Fruit fly (Drosophila melanogaster) whole organism, embryonic: Measurements from ENCODE around the gene DZIP1.

ENCODE experiments used
- Adf1 ChIP-seq: fragments of 200-800 bp; sonication (Bioruptor generic); IDR thresholded peaks from 2 replicates; pipeline ENCODE4 v1.3.6; 2022; ENCODE audit warnings: missing biosample characterization, missing genetic modification characterization
- Atf3 ChIP-seq: fragments of 200-800 bp; sonication (Bioruptor generic); optimal IDR thresholded peaks from 3 replicates; lab custom pipeline; 2016; ENCODE audit warnings: missing biosample characterization, missing genetic modification characterization
- BEAF-32 ChIP-seq: fragments of 200-800 bp; sonication (Bioruptor generic); optimal IDR thresholded peaks from 3 replicates; lab custom pipeline; 2017; ENCODE audit warnings: missing biosample characterization, missing genetic modification characterization, mild to moderate bottlenecking, moderate library complexity, missing genetic modification reagents
- CG10147 ChIP-seq: fragments of 200-800 bp; sonication (Bioruptor generic); optimal IDR thresholded peaks from 2 replicates; lab custom pipeline; 2019; ENCODE audit warnings: missing biosample characterization, mild to moderate bottlenecking, missing genetic modification characterization, moderate library complexity
- CG10321 ChIP-seq: fragments of 200-800 bp; sonication (Bioruptor generic); IDR thresholded peaks from 2 replicates; pipeline ENCODE4 v1.3.6; 2022; ENCODE audit warnings: missing biosample characterization, missing genetic modification characterization
- CG10366 ChIP-seq: fragments of 200-800 bp; sonication (Bioruptor generic); IDR thresholded peaks from 2 replicates; pipeline ENCODE4 v1.3.6; 2022; ENCODE audit warnings: missing biosample characterization, missing genetic modification characterization
- CG11696 ChIP-seq: fragments of 200-800 bp; sonication (Bioruptor generic); IDR thresholded peaks from 2 replicates; pipeline ENCODE4 v1.3.6; 2022; ENCODE audit warnings: missing biosample characterization, missing genetic modification characterization
- CG12155 ChIP-seq: fragments of 200-800 bp; sonication (Bioruptor generic); optimal IDR thresholded peaks from 3 replicates; lab custom pipeline; 2016; ENCODE audit warnings: missing biosample characterization, missing genetic modification characterization
- CG12219 ChIP-seq: fragments of 200-800 bp; sonication (Bioruptor generic); optimal IDR thresholded peaks from 3 replicates; lab custom pipeline; 2018; ENCODE audit warnings: missing biosample characterization, mild to moderate bottlenecking, missing genetic modification characterization
- CG13894 ChIP-seq: fragments of 200-800 bp; sonication (Bioruptor generic); optimal IDR thresholded peaks from 3 replicates; lab custom pipeline; 2018; ENCODE audit warnings: missing biosample characterization, mild to moderate bottlenecking, missing genetic modification characterization, moderate library complexity
- CG15696 ChIP-seq: fragments of 200-800 bp; sonication (Bioruptor generic); optimal IDR thresholded peaks from 2 replicates; lab custom pipeline; 2019; ENCODE audit warnings: missing biosample characterization, mild to moderate bottlenecking, missing genetic modification characterization, moderate library complexity
- CG1602 ChIP-seq: fragments of 200-800 bp; sonication (Bioruptor generic); optimal IDR thresholded peaks from 3 replicates; lab custom pipeline; 2016; ENCODE audit warnings: missing biosample characterization, missing genetic modification characterization
- CG17568 ChIP-seq: fragments of 200-800 bp; sonication (Bioruptor generic); optimal IDR thresholded peaks from 2 replicates; lab custom pipeline; 2018; ENCODE audit warnings: missing biosample characterization, mild to moderate bottlenecking, missing genetic modification characterization, moderate library complexity
- CG1832 ChIP-seq: fragments of 200-800 bp; sonication (Bioruptor generic); optimal IDR thresholded peaks from 2 replicates; lab custom pipeline; 2017; ENCODE audit warnings: missing biosample characterization, mild to moderate bottlenecking, missing genetic modification characterization, inconsistent platforms
- CG18476 ChIP-seq: fragments of 200-800 bp; sonication (Bioruptor generic); optimal IDR thresholded peaks from 2 replicates; lab custom pipeline; 2016; ENCODE audit warnings: missing biosample characterization, mild to moderate bottlenecking, missing genetic modification characterization
- CG18619 ChIP-seq: fragments of 200-800 bp; sonication (Bioruptor generic); optimal IDR thresholded peaks from 3 replicates; lab custom pipeline; 2017; ENCODE audit warnings: missing biosample characterization, mild to moderate bottlenecking, missing genetic modification characterization
- CG2678 ChIP-seq: fragments of 200-800 bp; sonication (Bioruptor generic); optimal IDR thresholded peaks from 3 replicates; lab custom pipeline; 2019; ENCODE audit warnings: missing biosample characterization, mild to moderate bottlenecking, missing genetic modification characterization, moderate library complexity
- CG2889 ChIP-seq: fragments of 200-800 bp; sonication (Bioruptor generic); IDR thresholded peaks from 3 replicates; pipeline ENCODE4 v1.3.6; 2022; ENCODE audit warnings: missing biosample characterization, missing genetic modification characterization
- CG30403 ChIP-seq: fragments of 200-800 bp; sonication (Bioruptor generic); optimal IDR thresholded peaks from 3 replicates; lab custom pipeline; 2016; ENCODE audit warnings: missing biosample characterization, missing genetic modification characterization
- CG30431 ChIP-seq: fragments of 200-800 bp; sonication (Bioruptor generic); optimal IDR thresholded peaks from 2 replicates; lab custom pipeline; 2017; ENCODE audit warnings: missing biosample characterization, missing genetic modification characterization
- CG31224 ChIP-seq: fragments of 200-800 bp; sonication (Bioruptor generic); IDR thresholded peaks from 2 replicates; pipeline ENCODE4 v1.3.6; 2022; ENCODE audit warnings: missing biosample characterization, missing genetic modification characterization
- CG31388 ChIP-seq: fragments of 200-800 bp; sonication (Bioruptor generic); optimal IDR thresholded peaks from 2 replicates; lab custom pipeline; 2016; ENCODE audit warnings: missing biosample characterization, missing genetic modification characterization
- CG32772 ChIP-seq: fragments of 200-800 bp; sonication (Bioruptor generic); IDR thresholded peaks from 2 replicates; pipeline ENCODE4 v1.3.6; 2022; ENCODE audit warnings: missing biosample characterization, missing genetic modification characterization
- CG33557 ChIP-seq: fragments of 200-800 bp; sonication (Bioruptor generic); optimal IDR thresholded peaks from 2 replicates; lab custom pipeline; 2019; ENCODE audit warnings: missing biosample characterization, mild to moderate bottlenecking, missing genetic modification characterization, moderate library complexity
- CG7745 ChIP-seq: fragments of 200-800 bp; sonication (Bioruptor generic); optimal IDR thresholded peaks from 2 replicates; lab custom pipeline; 2018; ENCODE audit warnings: missing biosample characterization, mild to moderate bottlenecking, missing genetic modification characterization, moderate library complexity
- CG8944 ChIP-seq: fragments of 200-800 bp; sonication (Bioruptor generic); optimal IDR thresholded peaks from 3 replicates; lab custom pipeline; 2016; ENCODE audit warnings: missing biosample characterization, missing genetic modification characterization
- CG9727 ChIP-seq: fragments of 200-800 bp; sonication (Bioruptor generic); optimal IDR thresholded peaks from 3 replicates; lab custom pipeline; 2017; ENCODE audit warnings: missing biosample characterization, mild to moderate bottlenecking, missing genetic modification characterization
- CTCF ChIP-seq: fragments of 200-800 bp; sonication (Bioruptor generic); optimal IDR thresholded peaks from 2 replicates; lab custom pipeline; 2017; ENCODE audit warnings: missing biosample characterization, mild to moderate bottlenecking, missing genetic modification characterization, moderate library complexity
- Dbx ChIP-seq: fragments of 200-800 bp; sonication (Bioruptor generic); IDR thresholded peaks from 3 replicates; pipeline ENCODE4 v1.3.6; 2022; ENCODE audit warnings: missing biosample characterization, missing genetic modification characterization
- Dek ChIP-seq: fragments of 200-800 bp; sonication (Bioruptor generic); optimal IDR thresholded peaks from 3 replicates; lab custom pipeline; 2019; ENCODE audit warnings: missing biosample characterization, mild to moderate bottlenecking, missing genetic modification characterization, moderate library complexity
- Dp ChIP-seq: fragments of 200-800 bp; sonication (Bioruptor generic); optimal IDR thresholded peaks from 2 replicates; lab custom pipeline; 2018; ENCODE audit warnings: missing biosample characterization, mild to moderate bottlenecking, missing genetic modification characterization, moderate library complexity
- E2f1 ChIP-seq: fragments of 200-800 bp; sonication (Bioruptor generic); IDR thresholded peaks from 2 replicates; pipeline ENCODE4 v1.3.6; 2022; ENCODE audit warnings: missing biosample characterization, missing genetic modification characterization
- Gsc ChIP-seq: fragments of 200-800 bp; sonication (Bioruptor generic); IDR thresholded peaks from 2 replicates; pipeline ENCODE4 v1.3.6; 2022; ENCODE audit warnings: missing biosample characterization, missing genetic modification characterization
- H2.0 ChIP-seq: fragments of 200-800 bp; sonication (Bioruptor generic); IDR thresholded peaks from 2 replicates; pipeline ENCODE4 v1.3.6; 2022; ENCODE audit warnings: missing biosample characterization, missing genetic modification characterization
- MESR4 ChIP-seq: fragments of 200-800 bp; sonication (Bioruptor generic); optimal IDR thresholded peaks from 2 replicates; lab custom pipeline; 2018; ENCODE audit warnings: missing biosample characterization, mild to moderate bottlenecking, missing genetic modification characterization, moderate library complexity
- MTF-1 ChIP-seq: fragments of 200-800 bp; sonication (Bioruptor generic); optimal IDR thresholded peaks from 2 replicates; lab custom pipeline; 2018; ENCODE audit warnings: missing biosample characterization, mild to moderate bottlenecking, missing genetic modification characterization, borderline replicate concordance
- NC2α ChIP-seq: fragments of 200-800 bp; sonication (Bioruptor generic); optimal IDR thresholded peaks from 2 replicates; lab custom pipeline; 2016; ENCODE audit warnings: missing biosample characterization, missing genetic modification characterization
- Taf1 ChIP-seq: fragments of 200-800 bp; sonication (Bioruptor generic); IDR thresholded peaks from 2 replicates; pipeline ENCODE4 v1.3.6; 2022; ENCODE audit warnings: missing biosample characterization, missing genetic modification characterization
- al ChIP-seq: fragments of 200-800 bp; sonication (Bioruptor generic); IDR thresholded peaks from 2 replicates; pipeline ENCODE4 v1.3.6; 2022; ENCODE audit warnings: missing biosample characterization, missing genetic modification characterization
- bowl ChIP-seq: fragments of 200-800 bp; sonication (Bioruptor generic); IDR thresholded peaks from 2 replicates; pipeline ENCODE4 v1.3.6; 2022; ENCODE audit warnings: missing biosample characterization, missing genetic modification characterization
- exex ChIP-seq: fragments of 200-800 bp; sonication (Bioruptor generic); optimal IDR thresholded peaks from 4 replicates; lab custom pipeline; 2018; ENCODE audit warnings: missing biosample characterization, mild to moderate bottlenecking, missing genetic modification characterization, moderate library complexity
- gfzf ChIP-seq: fragments of 200-800 bp; sonication (Bioruptor generic); optimal IDR thresholded peaks from 2 replicates; lab custom pipeline; 2016; ENCODE audit warnings: missing biosample characterization, mild to moderate bottlenecking, missing genetic modification characterization, moderate library complexity
- gro ChIP-seq: fragments of 200-800 bp; sonication (Bioruptor generic); optimal IDR thresholded peaks from 2 replicates; lab custom pipeline; 2016; ENCODE audit warnings: missing biosample characterization, missing genetic modification characterization
- hkb ChIP-seq, 2 experiments: fragments of 200-800 bp in 1 of 2; fragments of >200 bp in 1 of 2; sonication (Bioruptor generic) in 1 of 2; IDR thresholded peaks in 1 of 2; optimal IDR thresholded peaks in 1 of 2; 2 replicates each; pipeline versions ENCODE4 v1.3.6 to Lab custom; 2017 to 2022; ENCODE audit warnings: missing biosample characterization in 1 of 2, missing genetic modification characterization in 1 of 2
- luna ChIP-seq: fragments of 200-800 bp; sonication (Bioruptor generic); optimal IDR thresholded peaks from 2 replicates; lab custom pipeline; 2016; ENCODE audit warnings: missing biosample characterization, missing genetic modification characterization
- pho ChIP-seq: fragments of 200-800 bp; sonication (Bioruptor generic); optimal IDR thresholded peaks from 2 replicates; lab custom pipeline; 2016; ENCODE audit warnings: missing biosample characterization, missing genetic modification characterization
- pita ChIP-seq: fragments of 200-800 bp; sonication (Bioruptor generic); optimal IDR thresholded peaks from 2 replicates; lab custom pipeline; 2017; ENCODE audit warnings: missing biosample characterization, mild to moderate bottlenecking, missing genetic modification characterization
- psq ChIP-seq: fragments of 200-800 bp; sonication (Bioruptor generic); optimal IDR thresholded peaks from 2 replicates; lab custom pipeline; 2017; ENCODE audit warnings: missing biosample characterization, missing genetic modification characterization
- sna ChIP-seq: fragments of 200-800 bp; sonication (Bioruptor generic); IDR thresholded peaks from 2 replicates; pipeline ENCODE4 v1.3.6; 2022; ENCODE audit warnings: missing biosample characterization, missing genetic modification characterization; ENCODE audit not compliant: partially characterized antibody
- stwl ChIP-seq: fragments of 200-800 bp; sonication (Bioruptor generic); optimal IDR thresholded peaks from 3 replicates; lab custom pipeline; 2018; ENCODE audit warnings: missing biosample characterization, mild to moderate bottlenecking, missing genetic modification characterization, moderate library complexity
- zen ChIP-seq: fragments of 200-800 bp; sonication (Bioruptor generic); optimal IDR thresholded peaks from 3 replicates; lab custom pipeline; 2018; ENCODE audit warnings: missing biosample characterization, mild to moderate bottlenecking, missing genetic modification characterization, moderate library complexity

DZIP1 gene

dm6 chr3R:24567427-24567771, 52.3 kb downstream of the DZIP1 start (continued):
- TF ChIP-seq CG9727 = peak; percentile 80
- TF ChIP-seq pho (GFP tag; lab: Kevin White, UChicago) = peak; percentile 91
- peak; percentile 87; the same call in 1 of the 2 replicates for TF ChIP-seq E2f1 (GFP tag; lab: Robert Waterston, UW)
- TF ChIP-seq CG1832 (GFP tag; lab: Kevin White, UChicago) = no peak
- peak; percentile 57 for TF ChIP-seq zen
- TF ChIP-seq hkb (optimal IDR thresholded peaks at IDR 0.05; lab: Kevin White, UChicago) = no peak
- TF ChIP-seq hkb (GFP tag; IDR thresholded peaks at IDR 0.05; lab: Robert Waterston, UW) = peak; percentile 94
- peak; percentile 69 for TF ChIP-seq CG18619 (GFP tag; lab: Kevin White, UChicago)
- peak; percentile 52 for TF ChIP-seq exex
- TF ChIP-seq CG7745 (tag; lab: Kevin White, UChicago) = no peak
- TF ChIP-seq CG18476 (GFP tag; lab: Kevin White, UChicago) = peak; percentile 67
- peak; percentile 78 for TF ChIP-seq al (GFP tag; lab: Robert Waterston, UW)
- TF ChIP-seq Atf3 = peak; percentile 80
- TF ChIP-seq CG15696 = peak; percentile 44
- peak; percentile 67 for TF ChIP-seq CG10147
- TF ChIP-seq CG11696 (GFP tag; lab: Robert Waterston, UW) = peak; percentile 73
- peak; percentile 28 for TF ChIP-seq CTCF (GFP tag; lab: Kevin White, UChicago)
- peak; percentile 79 for TF ChIP-seq CG17568
- TF ChIP-seq bowl = peak; percentile 77
- peak; percentile 88 for TF ChIP-seq CG10366 (GFP tag; lab: Robert Waterston, UW)
- TF ChIP-seq CG1602 = peak; percentile 84
- no peak for TF ChIP-seq Dp (GFP tag; lab: Kevin White, UChicago)
- TF ChIP-seq CG33557 = no peak
- no peak for TF ChIP-seq pita (GFP tag; lab: Kevin White, UChicago)
- TF ChIP-seq CG31388 (GFP tag; lab: Kevin White, UChicago) = peak; percentile 83
- peak; percentile 93 for TF ChIP-seq gro
- TF ChIP-seq Dek = peak; percentile 81
- TF ChIP-seq Dbx (GFP tag; lab: Robert Waterston, UW) = peak; percentile 89
- peak; percentile 82 for TF ChIP-seq CG2889 (GFP tag; lab: Robert Waterston, UW)
- no peak for TF ChIP-seq gfzf (GFP tag; lab: Kevin White, UChicago)
- peak; percentile 75 for TF ChIP-seq luna (GFP tag; lab: Kevin White, UChicago)
- peak; percentile 53 for TF ChIP-seq MTF-1 (GFP tag; lab: Kevin White, UChicago)
- TF ChIP-seq CG2678 (tag; lab: Kevin White, UChicago) = peak; percentile 91
- TF ChIP-seq CG8944 (GFP tag; lab: Kevin White, UChicago) = peak; percentile 83
- no peak for TF ChIP-seq BEAF-32 (GFP tag; lab: Kevin White, UChicago)
- peak; percentile 49; the same call in 1 of the 2 replicates for TF ChIP-seq CG10321
- no peak for TF ChIP-seq sna (GFP tag; lab: Robert Waterston, UW)
- peak; percentile 87 for TF ChIP-seq CG12219 (GFP tag; lab: Kevin White, UChicago)
- no peak for TF ChIP-seq stwl
- peak; percentile 79 for TF ChIP-seq NC2α (GFP tag; lab: Kevin White, UChicago)
- TF ChIP-seq CG30431 = peak; percentile 81
- peak; percentile 77 for TF ChIP-seq psq (GFP tag; lab: Kevin White, UChicago)
- peak; percentile 82 for TF ChIP-seq CG12155 (GFP tag; lab: Kevin White, UChicago)
- peak; percentile 82 for TF ChIP-seq H2.0 (GFP tag; lab: Robert Waterston, UW)
- no peak for TF ChIP-seq Gsc (GFP tag; lab: Robert Waterston, UW)
- peak; percentile 18 for TF ChIP-seq MESR4
- peak; percentile 91 for TF ChIP-seq CG30403 (GFP tag; lab: Kevin White, UChicago)
- peak; percentile 71 for TF ChIP-seq Taf1 (GFP tag; lab: Robert Waterston, UW)
- TF ChIP-seq CG31224 = peak; percentile 77
- peak; percentile 82 for TF ChIP-seq CG32772
- TF ChIP-seq Adf1 (GFP tag; lab: Robert Waterston, UW) = peak; percentile 27; the same call in 1 of the 2 replicates
- peak; percentile 76 for TF ChIP-seq CG13894 (tag; lab: Kevin White, UChicago)
